Fruit fly (Drosophila melanogaster) whole organism, embryonic: ENCODE results near the gene MED28.

Experiments
- CG14050 ChIP-seq: fragments of 200-800 bp; sonication (Bioruptor generic); IDR thresholded peaks from 3 replicates; pipeline ENCODE4 v1.3.6; 2022; ENCODE audit warnings: missing biosample characterization, missing genetic modification characterization
- CG17359 ChIP-seq: fragments of 200-800 bp; sonication (Bioruptor generic); optimal IDR thresholded peaks from 3 replicates; lab custom pipeline; 2018; ENCODE audit warnings: missing biosample characterization, mild to moderate bottlenecking, missing genetic modification characterization, moderate library complexity
- Pdp1 ChIP-seq, 2 experiments: fragments of 200-800 bp; sonication (Bioruptor generic); optimal IDR thresholded peaks; 3 replicates each; lab custom pipeline; 2016; ENCODE audit warnings: missing biosample characterization in 2 of 2, missing genetic modification characterization in 2 of 2, mild to moderate bottlenecking in 1 of 2, moderate library complexity in 1 of 2
- sd ChIP-seq: fragments of 200-800 bp; sonication (Bioruptor generic); optimal IDR thresholded peaks from 3 replicates; lab custom pipeline; 2018; ENCODE audit warnings: missing biosample characterization, mild to moderate bottlenecking, missing genetic modification characterization, moderate library complexity
- vnd ChIP-seq: fragments of 200-800 bp; sonication (Bioruptor generic); IDR thresholded peaks from 3 replicates; pipeline ENCODE4 v1.3.6; 2022; ENCODE audit warnings: missing biosample characterization, missing genetic modification characterization; ENCODE audit not compliant: partially characterized antibody

- TF ChIP-seq Pdp1 (GFP tag; optimal IDR thresholded peaks at IDR 0.05; lab: Kevin White, UChicago): no peak
- no peak for TF ChIP-seq sd
- no peak for TF ChIP-seq CG14050 (GFP tag; lab: Robert Waterston, UW)
- no peak for TF ChIP-seq CG17359 (tag; lab: Kevin White, UChicago)
- TF ChIP-seq vnd: no peak
Observed at dm6 chr3R:25438353-25438986, 38.3 kb upstream of the MED28 start.
